Worm (Caenorhabditis elegans): ENCODE data around the gene M60.6.

M60.6 gene

ce11 chrX:8252293-8252692 is at the start of gene M60.6:
TSS of gene M60.6 (minus strand) at chrX:8252458.
- no peak for TF ChIP-seq unc-62 (GFP tag; optimal IDR thresholded peaks at IDR 0.05)

ce11 chrX:8299554-8299953 is 47.3 kb upstream of the M60.6 start, which contains the start of gene ced-13:
TSS of gene ced-13 (minus strand) at chrX:8299654.
- TF ChIP-seq unc-62 (GFP tag; optimal IDR thresholded peaks at IDR 0.05), result no peak

- TF ChIP-seq unc-62 (GFP tag; optimal IDR thresholded peaks at IDR 0.05), result no peak
These were observed 45.1 kb upstream of the M60.6 start for ce11 chrX:8297333-8297732.

ce11 chrX:8294586-8294985 is 42.3 kb upstream of the M60.6 start, which contains the start of gene R09F10.3:
TSS of gene R09F10.3 (plus strand) at chrX:8294625.
- TF ChIP-seq unc-62 (GFP tag; optimal IDR thresholded peaks at IDR 0.05), result no peak

- TF ChIP-seq unc-62 (GFP tag; optimal IDR thresholded peaks at IDR 0.05), result no peak
These were observed 34.6 kb upstream of the M60.6 start, which contains the start of gene sec-16A.2 for ce11 chrX:8286740-8287299. TSS of gene sec-16A.2 (plus strand) at chrX:8287249.

ce11 chrX:8286164-8286563 is 33.9 kb upstream of the M60.6 start:
- TF ChIP-seq unc-62 (GFP tag; optimal IDR thresholded peaks at IDR 0.05), result no peak

- no peak for TF ChIP-seq unc-62 (GFP tag; optimal IDR thresholded peaks at IDR 0.05)
These were observed 33.0 kb upstream of the M60.6 start, which contains the start of the genes fis-2 and F13B9.2 for ce11 chrX:8285169-8285796. TSS of gene fis-2 (minus strand) at chrX:8285219. TSS of gene F13B9.2 (plus strand) at chrX:8285683.

ce11 chrX:8284003-8284402 is 31.7 kb upstream of the M60.6 start:
- no peak for TF ChIP-seq unc-62 (GFP tag; optimal IDR thresholded peaks at IDR 0.05)

- TF ChIP-seq unc-62 (GFP tag; optimal IDR thresholded peaks at IDR 0.05), result no peak
These were observed 24.7 kb upstream of the M60.6 start for ce11 chrX:8276984-8277383.

- no peak for TF ChIP-seq unc-62 (GFP tag; optimal IDR thresholded peaks at IDR 0.05)
These were observed 24.1 kb upstream of the M60.6 start for ce11 chrX:8276333-8276732.

ce11 chrX:8274869-8275268 is 22.6 kb upstream of the M60.6 start, which contains the start of gene ksr-1:
TSS of gene ksr-1 (plus strand) at chrX:8275169.
- TF ChIP-seq unc-62 (GFP tag; optimal IDR thresholded peaks at IDR 0.05), result no peak

ce11 chrX:8273496-8273895 is 21.2 kb upstream of the M60.6 start:
- TF ChIP-seq unc-62 (GFP tag; optimal IDR thresholded peaks at IDR 0.05), result no peak

ce11 chrX:8270971-8271553 is 18.8 kb upstream of the M60.6 start, which contains the start of gene cutl-29:
TSS of gene cutl-29 (minus strand) at chrX:8271021.
- TF ChIP-seq unc-62 (GFP tag; optimal IDR thresholded peaks at IDR 0.05), result no peak

- TF ChIP-seq unc-62 (GFP tag; optimal IDR thresholded peaks at IDR 0.05), result no peak
These were observed 15.8 kb upstream of the M60.6 start for ce11 chrX:8268083-8268482.

ce11 chrX:8262734-8263133 is 10.5 kb upstream of the M60.6 start:
- no peak for TF ChIP-seq unc-62 (GFP tag; optimal IDR thresholded peaks at IDR 0.05)

- TF ChIP-seq unc-62 (GFP tag; optimal IDR thresholded peaks at IDR 0.05), result no peak
These were observed 8.9 kb upstream of the M60.6 start, which contains the start of gene M60.7 for ce11 chrX:8261125-8261684. TSS of gene M60.7 (minus strand) at chrX:8261175.
